Worm (Caenorhabditis elegans) whole organism, L4/young adult: ENCODE data around the gene T24H7.2.

Experiments used
- dao-5 ChIP-seq: sonication (generic microtip); optimal IDR thresholded peaks from 2 replicates; lab custom pipeline; 2016; ENCODE audit warnings: missing genotype, missing genetic modification characterization, moderate library complexity, missing compliant biosample characterization
- him-1 ChIP-seq: sonication (generic microtip); optimal IDR thresholded peaks from 2 replicates; lab custom pipeline; 2016; ENCODE audit warnings: missing genotype, missing genetic modification reagents, missing genetic modification characterization, missing compliant biosample characterization

DNA sequence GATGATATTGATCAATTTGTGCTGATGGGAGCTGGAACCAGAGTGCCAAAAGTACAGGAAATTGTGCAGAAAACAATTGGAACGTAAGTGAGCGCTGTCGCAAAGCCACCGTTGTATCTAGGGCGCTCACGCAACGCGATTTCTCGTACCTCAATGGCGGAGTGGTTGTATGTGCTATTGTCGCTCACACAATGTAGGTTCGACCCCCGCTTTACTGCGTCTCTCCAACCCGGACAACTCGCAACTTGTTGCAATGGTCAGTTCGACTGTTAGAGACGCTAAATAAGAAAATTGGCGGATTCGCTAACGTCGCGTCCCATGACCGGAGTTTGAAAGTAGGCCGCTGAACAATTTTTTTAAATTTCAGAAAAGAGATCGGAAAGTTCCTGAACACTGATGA lies 1.4 kb downstream of the T24H7.2 start:
- TF ChIP-seq him-1 = no peak
- TF ChIP-seq dao-5 (tag; lab: Kevin White, UChicago) = peak; percentile 23
